Worm (Caenorhabditis elegans) whole organism, L4/young adult: ENCODE data around the gene T01G5.8.

ENCODE experiments used
- W03F9.2 ChIP-seq: fragments of 150-350 bp; optimal IDR thresholded peaks from 2 replicates; lab custom pipeline; 2014; ENCODE audit warnings: missing biosample characterization, missing genetic modification characterization
- him-1 ChIP-seq: sonication (generic microtip); optimal IDR thresholded peaks from 2 replicates; lab custom pipeline; 2016; ENCODE audit warnings: missing genotype, missing genetic modification reagents, missing genetic modification characterization, missing compliant biosample characterization

DNA sequence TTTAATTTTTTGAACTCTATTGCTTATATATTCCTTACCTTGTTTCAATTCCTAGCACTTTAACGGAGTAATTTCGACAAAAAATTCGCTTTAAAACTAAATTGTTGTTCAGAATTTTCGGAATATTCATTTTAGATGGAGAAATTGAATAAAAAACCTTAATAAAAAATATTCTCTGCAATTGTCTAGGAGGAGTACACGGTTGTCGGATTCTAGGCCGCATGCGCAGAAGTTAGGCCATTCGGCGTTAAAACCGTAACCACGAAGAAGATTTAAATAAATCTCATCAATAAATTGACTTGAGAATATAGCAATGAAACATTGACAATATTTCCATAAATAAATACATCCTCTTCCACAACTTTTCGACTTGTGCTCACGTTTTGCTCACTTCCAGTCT, 33.8 kb upstream of the T01G5.8 start, which contains the start of the genes C01G10.10 and C01G10.9:
- peak; percentile 61 for TF ChIP-seq him-1 (tag; lab: Kevin White, UChicago)
- peak; percentile 72 for TF ChIP-seq W03F9.2 (tag; lab: Kevin White, UChicago)
